Fruit fly (Drosophila melanogaster) whole organism, embryonic: Measurements from ENCODE around the gene Cyp1.

Experiments
- B-H2 ChIP-seq: fragments of 200-800 bp; sonication (Bioruptor generic); optimal IDR thresholded peaks from 2 replicates; lab custom pipeline; 2018; ENCODE audit warnings: missing biosample characterization, mild to moderate bottlenecking, missing genetic modification characterization
- Blimp-1 ChIP-seq: fragments of 200-800 bp; sonication (Bioruptor generic); optimal IDR thresholded peaks from 3 replicates; lab custom pipeline; 2018; ENCODE audit warnings: missing biosample characterization, missing genetic modification characterization, mild to moderate bottlenecking, moderate library complexity, missing genetic modification reagents
- C15 ChIP-seq: fragments of 200-800 bp; sonication (Bioruptor generic); IDR thresholded peaks from 3 replicates; pipeline ENCODE4 v1.3.6; 2022; ENCODE audit warnings: missing biosample characterization, missing genetic modification characterization
- CG1024 ChIP-seq: fragments of 200-800 bp; sonication (Bioruptor generic); IDR thresholded peaks from 2 replicates; pipeline ENCODE4 v1.3.6; 2022; ENCODE audit warnings: missing biosample characterization, missing genetic modification characterization
- CG10543 ChIP-seq: fragments of 200-800 bp; sonication (Bioruptor generic); optimal IDR thresholded peaks from 3 replicates; lab custom pipeline; 2017; ENCODE audit warnings: missing biosample characterization, mild to moderate bottlenecking, missing genetic modification characterization, moderate library complexity
- CG11085 ChIP-seq: fragments of 200-800 bp; sonication (Bioruptor generic); IDR thresholded peaks from 2 replicates; pipeline ENCODE4 v1.3.6; 2022; ENCODE audit warnings: missing biosample characterization, missing genetic modification characterization
- CG11504 ChIP-seq: fragments of 200-800 bp; sonication (Bioruptor generic); optimal IDR thresholded peaks from 3 replicates; lab custom pipeline; 2019; ENCODE audit warnings: missing biosample characterization, mild to moderate bottlenecking, missing genetic modification characterization, moderate library complexity
- CG12071 ChIP-seq: fragments of 200-800 bp; sonication (Bioruptor generic); optimal IDR thresholded peaks from 3 replicates; lab custom pipeline; 2018; ENCODE audit warnings: missing biosample characterization, mild to moderate bottlenecking, missing genetic modification characterization
- CG12299 ChIP-seq: fragments of 200-800 bp; sonication (Bioruptor generic); optimal IDR thresholded peaks from 2 replicates; lab custom pipeline; 2018; ENCODE audit warnings: missing biosample characterization, mild to moderate bottlenecking, missing genetic modification characterization
- CG13624 ChIP-seq: fragments of 200-800 bp; sonication (Bioruptor generic); optimal IDR thresholded peaks from 2 replicates; lab custom pipeline; 2016; ENCODE audit warnings: missing biosample characterization, missing genetic modification characterization
- CG13894 ChIP-seq: fragments of 200-800 bp; sonication (Bioruptor generic); optimal IDR thresholded peaks from 3 replicates; lab custom pipeline; 2018; ENCODE audit warnings: missing biosample characterization, mild to moderate bottlenecking, missing genetic modification characterization, moderate library complexity
- CG14860 ChIP-seq: fragments of 200-800 bp; sonication (Bioruptor generic); IDR thresholded peaks from 3 replicates; pipeline ENCODE4 v1.3.6; 2022; ENCODE audit warnings: missing biosample characterization, missing genetic modification characterization; ENCODE audit not compliant: partially characterized antibody
- CG17829 ChIP-seq: fragments of 200-800 bp; optimal IDR thresholded peaks from 2 replicates; lab custom pipeline; 2019; ENCODE audit warnings: missing biosample characterization, mild to moderate bottlenecking, missing genetic modification characterization, moderate library complexity
- CG30403 ChIP-seq: fragments of 200-800 bp; sonication (Bioruptor generic); optimal IDR thresholded peaks from 3 replicates; lab custom pipeline; 2016; ENCODE audit warnings: missing biosample characterization, missing genetic modification characterization
- CG3726 ChIP-seq: fragments of 200-800 bp; sonication (Bioruptor generic); IDR thresholded peaks from 3 replicates; pipeline ENCODE4, ENCODE4 v1.3.6; 2022; ENCODE audit warnings: missing biosample characterization, missing genetic modification characterization
- CG3995 ChIP-seq: fragments of 200-800 bp; sonication (Bioruptor generic); optimal IDR thresholded peaks from 3 replicates; lab custom pipeline; 2016; ENCODE audit warnings: missing biosample characterization, missing genetic modification characterization
- CG4360 ChIP-seq: fragments of 200-800 bp; sonication (Bioruptor generic); IDR thresholded peaks from 2 replicates; pipeline ENCODE4 v1.3.6; 2022; ENCODE audit warnings: missing biosample characterization, missing genetic modification characterization
- CG6175 ChIP-seq: fragments of 200-800 bp; sonication (Bioruptor generic); IDR thresholded peaks from 3 replicates; pipeline ENCODE4 v1.3.6; 2022; ENCODE audit warnings: missing biosample characterization, missing genetic modification characterization
- CG6689 ChIP-seq: fragments of 200-800 bp; sonication (Bioruptor generic); IDR thresholded peaks from 2 replicates; pipeline ENCODE4 v1.3.6; 2022; ENCODE audit warnings: missing biosample characterization, missing genetic modification characterization
- CG6765 ChIP-seq: fragments of 200-800 bp; sonication (Bioruptor generic); optimal IDR thresholded peaks from 3 replicates; lab custom pipeline; 2017; ENCODE audit warnings: missing biosample characterization, mild to moderate bottlenecking, missing genetic modification characterization
- CG7745 ChIP-seq: fragments of 200-800 bp; sonication (Bioruptor generic); optimal IDR thresholded peaks from 2 replicates; lab custom pipeline; 2018; ENCODE audit warnings: missing biosample characterization, mild to moderate bottlenecking, missing genetic modification characterization, moderate library complexity
- CG8359 ChIP-seq: fragments of 200-800 bp; sonication (Bioruptor generic); optimal IDR thresholded peaks from 2 replicates; lab custom pipeline; 2017; ENCODE audit warnings: missing biosample characterization, mild to moderate bottlenecking, missing genetic modification characterization, borderline replicate concordance
- CG9215 ChIP-seq: fragments of 200-800 bp; sonication (Bioruptor generic); IDR thresholded peaks from 2 replicates; pipeline ENCODE4 v1.3.6; 2022; ENCODE audit warnings: missing biosample characterization, missing genetic modification characterization
- CG9609 ChIP-seq: fragments of 200-800 bp; sonication (Bioruptor generic); optimal IDR thresholded peaks from 3 replicates; lab custom pipeline; 2016; ENCODE audit warnings: missing biosample characterization, missing genetic modification characterization
- Camta ChIP-seq: fragments of 200-800 bp; sonication (Bioruptor generic); optimal IDR thresholded peaks from 2 replicates; lab custom pipeline; 2016; ENCODE audit warnings: missing biosample characterization, missing genetic modification characterization
- Gug ChIP-seq: fragments of 200-800 bp; sonication (Bioruptor generic); IDR thresholded peaks from 4 replicates; pipeline ENCODE4 v1.3.6; 2022; ENCODE audit warnings: missing biosample characterization, missing genetic modification characterization
- HLH3B ChIP-seq: fragments of 200-800 bp; sonication (Bioruptor generic); IDR thresholded peaks from 2 replicates; pipeline ENCODE4 v1.3.6; 2022; ENCODE audit warnings: missing biosample characterization, missing genetic modification characterization
- HLH4C ChIP-seq: fragments of 200-800 bp; sonication (Bioruptor generic); IDR thresholded peaks from 3 replicates; pipeline ENCODE4 v1.3.6; 2022; ENCODE audit warnings: missing biosample characterization, missing genetic modification characterization; ENCODE audit not compliant: partially characterized antibody
- HLHmδ ChIP-seq: fragments of 200-800 bp; sonication (Bioruptor generic); optimal IDR thresholded peaks from 2 replicates; lab custom pipeline; 2018; ENCODE audit warnings: missing biosample characterization, mild to moderate bottlenecking, missing genetic modification characterization, moderate library complexity
- Hmr ChIP-seq: fragments of 200-800 bp; sonication (Bioruptor generic); optimal IDR thresholded peaks from 3 replicates; lab custom pipeline; 2017; ENCODE audit warnings: mild to moderate bottlenecking, missing biosample characterization, missing genetic modification reagents, missing genetic modification characterization
- Kr ChIP-seq: fragments of 200-800 bp; sonication (Bioruptor generic); optimal IDR thresholded peaks from 2 replicates; lab custom pipeline; 2017; ENCODE audit warnings: missing biosample characterization, mild to moderate bottlenecking, missing genetic modification characterization
- MESR4 ChIP-seq: fragments of 200-800 bp; sonication (Bioruptor generic); optimal IDR thresholded peaks from 2 replicates; lab custom pipeline; 2018; ENCODE audit warnings: missing biosample characterization, mild to moderate bottlenecking, missing genetic modification characterization, moderate library complexity
- MTF-1 ChIP-seq: fragments of 200-800 bp; sonication (Bioruptor generic); optimal IDR thresholded peaks from 2 replicates; lab custom pipeline; 2018; ENCODE audit warnings: missing biosample characterization, mild to moderate bottlenecking, missing genetic modification characterization, borderline replicate concordance
- NFAT ChIP-seq: fragments of 200-800 bp; sonication (Bioruptor generic); IDR thresholded peaks from 2 replicates; pipeline ENCODE4 v1.3.6; 2022; ENCODE audit warnings: missing biosample characterization, missing genetic modification characterization
- Usf ChIP-seq: fragments of 200-800 bp; sonication (Bioruptor generic); optimal IDR thresholded peaks from 2 replicates; lab custom pipeline; 2017; ENCODE audit warnings: missing genotype, missing biosample characterization, missing genetic modification characterization
- Xbp1 ChIP-seq: fragments of 200-800 bp; sonication (Bioruptor generic); optimal IDR thresholded peaks from 3 replicates; lab custom pipeline; 2016; ENCODE audit warnings: missing biosample characterization, mild to moderate bottlenecking, missing genetic modification characterization
- ac ChIP-seq: fragments of 200-800 bp; sonication (Bioruptor generic); optimal IDR thresholded peaks from 3 replicates; lab custom pipeline; 2017; ENCODE audit warnings: missing biosample characterization, mild to moderate bottlenecking, missing genetic modification characterization
- bigmax ChIP-seq: fragments of 200-800 bp; sonication (Bioruptor generic); optimal IDR thresholded peaks from 2 replicates; lab custom pipeline; 2018; ENCODE audit warnings: missing biosample characterization, mild to moderate bottlenecking, missing genetic modification characterization
- caup ChIP-seq: fragments of 200-800 bp; sonication (Bioruptor generic); optimal IDR thresholded peaks from 3 replicates; lab custom pipeline; 2017; ENCODE audit warnings: missing biosample characterization, mild to moderate bottlenecking, missing genetic modification characterization, moderate library complexity; ENCODE audit not compliant: severe bottlenecking
- cg ChIP-seq: fragments of 200-800 bp; sonication (Bioruptor generic); optimal IDR thresholded peaks from 3 replicates; lab custom pipeline; 2019; ENCODE audit warnings: missing biosample characterization, mild to moderate bottlenecking, missing genetic modification characterization, moderate library complexity
- croc ChIP-seq: fragments of 200-800 bp; sonication (Bioruptor generic); conservative IDR thresholded peaks from 3 replicates; pipeline ENCODE4 v1.3.6; 2022; ENCODE audit warnings: missing biosample characterization, missing genetic modification characterization
- lola ChIP-seq, 3 experiments: fragments of >200 bp in 2 of 3; fragments of 200-800 bp in 1 of 3; sonication (Bioruptor generic) in 1 of 3; optimal IDR thresholded peaks; 2 replicates each; lab custom pipeline; 2017 to 2019; ENCODE audit warnings: missing biosample characterization in 3 of 3, missing genetic modification characterization in 3 of 3, mild to moderate bottlenecking in 1 of 3, moderate library complexity in 1 of 3
- mam ChIP-seq: fragments of 200-800 bp; sonication (Bioruptor generic); optimal IDR thresholded peaks from 3 replicates; lab custom pipeline; 2016; ENCODE audit warnings: missing biosample characterization, missing genetic modification characterization
- p53 ChIP-seq: fragments of 200-800 bp; sonication (Bioruptor generic); optimal IDR thresholded peaks from 2 replicates; lab custom pipeline; 2016; ENCODE audit warnings: missing biosample characterization, missing genetic modification characterization
- pzg ChIP-seq: fragments of 200-800 bp; sonication (Bioruptor generic); optimal IDR thresholded peaks from 3 replicates; lab custom pipeline; 2018; ENCODE audit warnings: missing biosample characterization, mild to moderate bottlenecking, missing genetic modification characterization, moderate library complexity
- run ChIP-seq: fragments of 200-800 bp; sonication (Bioruptor generic); optimal IDR thresholded peaks from 3 replicates; lab custom pipeline; 2018; ENCODE audit warnings: missing biosample characterization, mild to moderate bottlenecking, missing genetic modification characterization
- sima ChIP-seq: fragments of 200-800 bp; sonication (Bioruptor generic); optimal IDR thresholded peaks from 2 replicates; lab custom pipeline; 2016; ENCODE audit warnings: missing biosample characterization, missing genetic modification characterization
- ssp ChIP-seq: fragments of 200-800 bp; sonication (Bioruptor generic); IDR thresholded peaks from 2 replicates; pipeline ENCODE4 v1.3.6; 2022; ENCODE audit warnings: missing biosample characterization, missing genetic modification characterization
- tio ChIP-seq: fragments of 200-800 bp; sonication (Bioruptor generic); optimal IDR thresholded peaks from 2 replicates; lab custom pipeline; 2017; ENCODE audit warnings: missing biosample characterization, missing genetic modification characterization, inconsistent platforms
- unc-4 ChIP-seq: fragments of 200-800 bp; sonication (Bioruptor generic); IDR thresholded peaks from 2 replicates; pipeline ENCODE4 v1.3.6; 2022; ENCODE audit warnings: missing biosample characterization, missing genetic modification characterization; ENCODE audit not compliant: partially characterized antibody
- vvl ChIP-seq: fragments of 200-800 bp; sonication (Bioruptor generic); IDR thresholded peaks from 2 replicates; pipeline ENCODE4 v1.3.6; 2022; ENCODE audit warnings: missing biosample characterization, missing genetic modification characterization

Cyp1 gene

DNA sequence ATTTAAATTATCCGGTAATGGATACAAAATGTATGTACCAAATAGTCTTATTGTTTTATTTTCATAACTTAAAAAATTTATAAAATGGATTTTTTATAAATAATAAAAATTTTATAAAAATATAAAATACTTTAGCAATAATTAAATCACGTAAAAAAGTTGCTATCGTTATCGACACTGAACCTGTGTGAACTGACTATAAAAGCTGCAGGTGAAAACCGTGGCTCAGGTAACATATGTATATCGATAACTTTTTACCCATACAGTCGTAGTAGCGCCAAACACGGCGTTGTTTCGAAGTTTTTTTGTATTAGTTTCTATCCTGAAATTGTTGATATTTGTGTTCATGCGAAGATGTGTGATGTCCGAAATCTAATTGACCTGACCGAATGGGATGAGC, 16.5 kb downstream of the Cyp1 start, which contains the start of gene CG3679 (continued):
- TF ChIP-seq lola (GFP tag; optimal IDR thresholded peaks at IDR 0.05; lab: Kevin White, UChicago) (no peak), CG3726 (GFP tag; lab: Robert Waterston, UW) (no peak), p53 (GFP tag; lab: Kevin White, UChicago) (no peak), MTF-1 (GFP tag; lab: Kevin White, UChicago) (no peak), run (tag; lab: Kevin White, UChicago) (no peak), ac (GFP tag; lab: Kevin White, UChicago) (no peak), Usf (GFP tag; lab: Kevin White, UChicago) (no peak), C15 (GFP tag; lab: Robert Waterston, UW) (no peak), CG9215 (GFP tag; lab: Robert Waterston, UW) (no peak), CG12071 (GFP tag; lab: Kevin White, UChicago) (no peak), ssp (GFP tag; lab: Robert Waterston, UW) (peak; percentile 95), CG13624 (no peak), tio (GFP tag; lab: Kevin White, UChicago) (no peak), CG6689 (GFP tag; lab: Robert Waterston, UW) (no peak), CG11504 (tag; lab: Kevin White, UChicago) (no peak), HLH3B (GFP tag; lab: Robert Waterston, UW) (no peak), CG9609 (no peak), CG11085 (no peak), CG8359 (GFP tag; lab: Kevin White, UChicago) (no peak), CG3995 (GFP tag; lab: Kevin White, UChicago) (peak; percentile 92), cg (peak; percentile 25), CG12299 (no peak), CG17829 (tag; lab: Kevin White, UChicago) (no peak), Hmr (GFP tag; lab: Kevin White, UChicago) (no peak), vvl (GFP tag; lab: Robert Waterston, UW) (no peak), B-H2 (no peak), CG6175 (no peak), CG10543 (GFP tag; lab: Kevin White, UChicago) (no peak), CG4360 (no peak), Gug (GFP tag; lab: Robert Waterston, UW) (no peak), CG1024 (GFP tag; lab: Robert Waterston, UW) (0 out of 2 replicates have a peak, but pooled peaks have one; percentile 31), CG30403 (GFP tag; lab: Kevin White, UChicago) (no peak), HLHmδ (GFP tag; lab: Kevin White, UChicago) (no peak), CG14860 (GFP tag; lab: Robert Waterston, UW) (peak; percentile 67), Xbp1 (GFP tag; lab: Kevin White, UChicago) (no peak), NFAT (GFP tag; lab: Robert Waterston, UW) (no peak), CG6765 (GFP tag; lab: Kevin White, UChicago) (no peak), Kr (GFP tag; lab: Kevin White, UChicago) (no peak), croc (no peak), Camta (no peak), mam (GFP tag; lab: Kevin White, UChicago) (no peak), HLH4C (GFP tag; lab: Robert Waterston, UW) (peak; percentile 78), bigmax (GFP tag; lab: Kevin White, UChicago) (no peak), Blimp-1 (GFP tag; lab: Kevin White, UChicago) (no peak), MESR4 (GFP tag; lab: Kevin White, UChicago) (no peak), sima (GFP tag; lab: Kevin White, UChicago) (no peak), pzg (GFP tag; lab: Kevin White, UChicago) (peak; percentile 38), unc-4 (GFP tag; lab: Robert Waterston, UW) (peak; percentile 62; the same call in 1 of the 2 replicates), caup (GFP tag; lab: Kevin White, UChicago) (no peak), CG7745 (no peak), CG13894 (tag; lab: Kevin White, UChicago) (no peak)
